Fruit fly (Drosophila melanogaster) whole organism, pupa: ENCODE data around the gene CheA87a.

ENCODE experiments used
- CG12605 ChIP-seq: fragments of 200-800 bp; sonication (Bioruptor generic); IDR thresholded peaks from 2 replicates; pipeline ENCODE4 v1.3.6; 2022; ENCODE audit warnings: missing biosample characterization, missing genetic modification characterization
- CG15710 ChIP-seq: fragments of 200-800 bp; sonication (Bioruptor generic); optimal IDR thresholded peaks from 2 replicates; lab custom pipeline; 2018; ENCODE audit warnings: missing biosample characterization, mild to moderate bottlenecking, missing genetic modification characterization, moderate library complexity
- CG9948 ChIP-seq: fragments of 200-800 bp; sonication (Bioruptor generic); optimal IDR thresholded peaks from 2 replicates; lab custom pipeline; 2018; ENCODE audit warnings: missing biosample characterization, mild to moderate bottlenecking, missing genetic modification characterization, moderate library complexity
- EcR ChIP-seq: fragments of 200-800 bp; sonication (Bioruptor generic); optimal IDR thresholded peaks from 3 replicates; lab custom pipeline; 2019; ENCODE audit warnings: missing biosample characterization, missing genetic modification characterization, mild to moderate bottlenecking, moderate library complexity, missing genetic modification reagents

DNA sequence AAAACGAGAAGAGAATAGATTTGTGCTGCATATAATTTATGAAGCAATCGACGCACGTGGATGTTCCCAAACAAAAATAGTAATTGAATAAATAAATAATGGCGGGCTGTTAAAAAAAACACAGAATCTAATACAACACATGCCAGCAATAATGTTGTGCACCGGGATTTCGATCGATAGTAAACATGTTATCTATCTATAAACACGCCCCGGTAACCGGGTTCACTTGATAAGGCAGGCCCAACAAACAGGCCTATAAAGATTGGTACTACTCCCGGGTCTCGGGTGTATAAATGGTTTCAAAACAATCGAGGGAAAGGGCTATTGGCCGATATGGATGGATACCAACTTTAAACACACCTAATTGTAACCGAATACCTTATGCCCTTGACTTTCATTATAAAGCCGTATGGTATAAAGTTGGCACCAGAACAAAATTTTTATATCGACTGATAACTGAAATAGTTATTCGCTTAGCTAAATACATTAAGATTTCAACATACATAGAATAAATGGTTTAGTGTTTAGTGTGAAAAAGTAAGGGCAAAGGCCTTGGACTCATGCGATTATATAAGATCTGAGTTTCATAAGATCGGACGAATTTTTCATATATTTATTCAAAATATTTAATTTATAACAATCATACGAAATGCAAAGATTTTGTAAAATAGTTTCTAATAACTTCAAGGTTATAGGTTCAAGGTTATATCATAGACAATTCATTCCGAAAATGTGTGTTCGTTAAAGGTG lies 3.6 kb upstream of the CheA87a start:
- no peak for TF ChIP-seq CG9948 (tag; lab: Kevin White, UChicago)
- TF ChIP-seq CG15710 = no peak
- TF ChIP-seq CG12605 (GFP tag; lab: Robert Waterston, UW) = no peak
- TF ChIP-seq EcR = peak; percentile 11
